Worm (Caenorhabditis elegans) whole organism, L1 larva: ENCODE results near the gene C35A5.11.
A peak's percentile ranks its signal among the peaks of the same experiment; 100 is the strongest.

Experiments
- C16A3.4 ChIP-seq: fragments of 150-350 bp; optimal IDR thresholded peaks from 2 replicates; lab custom pipeline; 2014; ENCODE audit warnings: missing biosample characterization, missing genetic modification characterization
- F16B12.6 ChIP-seq: fragments of 150-350 bp; optimal IDR thresholded peaks from 2 replicates; lab custom pipeline; 2014; ENCODE audit warnings: missing biosample characterization, missing genetic modification characterization
- Y116A8C.19 ChIP-seq: sonication (generic microtip); optimal IDR thresholded peaks from 2 replicates; lab custom pipeline; 2016; ENCODE audit warnings: missing compliant biosample characterization, missing genetic modification characterization, borderline replicate concordance
- blmp-1 ChIP-seq: fragments of 150-350 bp; optimal IDR thresholded peaks from 2 replicates; lab custom pipeline; 2014; ENCODE audit warnings: missing biosample characterization, missing genetic modification characterization
- ceh-8 ChIP-seq: fragments of 200-800 bp; sonication (Bioruptor generic); optimal IDR thresholded peaks from 2 replicates; lab custom pipeline; 2018; ENCODE audit warnings: mild to moderate bottlenecking, missing genetic modification characterization, moderate library complexity, missing compliant biosample characterization
- ceh-88 ChIP-seq: fragments of 200-800 bp; sonication (Bioruptor generic); IDR thresholded peaks from 2 replicates; pipeline ENCODE4 v1.3.6; 2022; ENCODE audit warnings: missing genetic modification characterization, missing compliant biosample characterization
- ceh-90 ChIP-seq: sonication (generic microtip); optimal IDR thresholded peaks from 2 replicates; lab custom pipeline; 2016; ENCODE audit warnings: missing genetic modification characterization, missing compliant biosample characterization
- ces-1 ChIP-seq: fragments of 150-350 bp; optimal IDR thresholded peaks from 2 replicates; lab custom pipeline; 2014; ENCODE audit warnings: missing biosample characterization, missing genetic modification reagents, missing genetic modification characterization
- dsc-1 ChIP-seq: sonication (generic microtip); optimal IDR thresholded peaks from 2 replicates; lab custom pipeline; 2016; ENCODE audit warnings: mild to moderate bottlenecking, missing genetic modification characterization, missing compliant biosample characterization
- efl-3 ChIP-seq: fragments of 200-800 bp; sonication (Bioruptor generic); optimal IDR thresholded peaks from 2 replicates; lab custom pipeline; 2018; ENCODE audit warnings: mild to moderate bottlenecking, missing genetic modification characterization, missing compliant biosample characterization
- egl-13 ChIP-seq: sonication (generic microtip); optimal IDR thresholded peaks from 2 replicates; lab custom pipeline; 2016; ENCODE audit warnings: missing genotype, missing genetic modification reagents, missing genetic modification characterization, missing compliant biosample characterization
- egl-27 ChIP-seq, 2 experiments: fragments of 150-350 bp in 1 of 2; sonication (generic microtip); optimal IDR thresholded peaks; 3 replicates each; lab custom pipeline; 2017 to 2018; ENCODE audit warnings: missing biosample characterization in 2 of 2, missing genetic modification characterization in 2 of 2, missing genetic modification reagents in 2 of 2
- ets-5 ChIP-seq: fragments of 200-800 bp; sonication (Bioruptor generic); IDR thresholded peaks from 2 replicates; pipeline ENCODE4 v1.3.6; 2022; ENCODE audit warnings: missing genetic modification characterization, missing compliant biosample characterization
- fkh-8 ChIP-seq: sonication (generic microtip); optimal IDR thresholded peaks from 2 replicates; lab custom pipeline; 2016; ENCODE audit warnings: mild to moderate bottlenecking, missing genetic modification characterization, missing compliant biosample characterization
- fos-1 ChIP-seq: fragments of 150-350 bp; optimal IDR thresholded peaks from 2 replicates; lab custom pipeline; 2014; ENCODE audit warnings: missing biosample characterization, missing genetic modification characterization
- grh-1 ChIP-seq: fragments of 200-800 bp; sonication (Bioruptor generic); IDR thresholded peaks from 2 replicates; pipeline ENCODE4 v1.3.6; 2022; ENCODE audit warnings: missing genetic modification reagents, missing genetic modification characterization, missing compliant biosample characterization
- hlh-4 ChIP-seq: sonication (generic microtip); optimal IDR thresholded peaks from 2 replicates; lab custom pipeline; 2016; ENCODE audit warnings: mild to moderate bottlenecking, missing genetic modification characterization, missing compliant biosample characterization
- hpl-2 ChIP-seq: fragments of 150-350 bp; optimal IDR thresholded peaks from 2 replicates; lab custom pipeline; 2014; ENCODE audit warnings: missing biosample characterization, missing genetic modification reagents, missing genetic modification characterization
- irx-1 ChIP-seq: sonication (generic microtip); optimal IDR thresholded peaks from 2 replicates; lab custom pipeline; 2016; ENCODE audit warnings: missing genetic modification characterization, missing compliant biosample characterization
- isw-1 ChIP-seq: fragments of 200-800 bp; sonication (Bioruptor generic); IDR thresholded peaks from 2 replicates; pipeline ENCODE4 v1.3.6; 2022; ENCODE audit warnings: missing genetic modification characterization, missing compliant biosample characterization
- lin-14 ChIP-seq: fragments of 200-800 bp; sonication (Bioruptor generic); optimal IDR thresholded peaks from 2 replicates; lab custom pipeline; 2018; ENCODE audit warnings: mild to moderate bottlenecking, missing genetic modification characterization, moderate library complexity, missing compliant biosample characterization
- lin-15B ChIP-seq: fragments of 150-350 bp; sonication (generic microtip); optimal IDR thresholded peaks from 3 replicates; lab custom pipeline; 2014; ENCODE audit warnings: missing biosample characterization, missing genetic modification characterization
- lin-39 ChIP-seq: fragments of 150-350 bp; optimal IDR thresholded peaks from 2 replicates; lab custom pipeline; 2014; ENCODE audit warnings: missing biosample characterization, missing genetic modification reagents, missing genetic modification characterization
- lir-3 ChIP-seq: sonication (generic microtip); optimal IDR thresholded peaks from 2 replicates; lab custom pipeline; 2016; ENCODE audit warnings: mild to moderate bottlenecking, missing genetic modification characterization, moderate library complexity, missing compliant biosample characterization; ENCODE audit not compliant: poor library complexity
- mab-9 ChIP-seq: fragments of 200-800 bp; sonication (Bioruptor generic); IDR thresholded peaks from 2 replicates; pipeline ENCODE4 v1.3.6; 2022; ENCODE audit warnings: missing genetic modification reagents, missing genetic modification characterization, missing compliant biosample characterization
- mep-1 ChIP-seq: fragments of 150-350 bp; optimal IDR thresholded peaks from 2 replicates; lab custom pipeline; 2014; ENCODE audit warnings: missing biosample characterization, missing genetic modification characterization
- nhr-11 ChIP-seq: fragments of 150-350 bp; optimal IDR thresholded peaks from 2 replicates; lab custom pipeline; 2014; ENCODE audit warnings: missing biosample characterization, missing genetic modification characterization
- nhr-12 ChIP-seq: sonication (generic microtip); optimal IDR thresholded peaks from 2 replicates; lab custom pipeline; 2017; ENCODE audit warnings: missing biosample characterization, missing genetic modification characterization
- nhr-237 ChIP-seq: fragments of 150-350 bp; optimal IDR thresholded peaks from 2 replicates; lab custom pipeline; 2014; ENCODE audit warnings: missing biosample characterization, missing genetic modification characterization
- nhr-71 ChIP-seq: sonication (generic microtip); optimal IDR thresholded peaks from 2 replicates; lab custom pipeline; 2016; ENCODE audit warnings: mild to moderate bottlenecking, missing genetic modification characterization, moderate library complexity, missing compliant biosample characterization
- nhr-76 ChIP-seq: sonication (generic microtip); optimal IDR thresholded peaks from 2 replicates; lab custom pipeline; 2017; ENCODE audit warnings: missing biosample characterization, missing genetic modification characterization
- nhr-84 ChIP-seq: sonication (generic microtip); optimal IDR thresholded peaks from 2 replicates; lab custom pipeline; 2017; ENCODE audit warnings: missing biosample characterization, missing genetic modification characterization
- nhr-85 ChIP-seq: sonication (generic microtip); peaks from one replicate; lab custom pipeline; 2016; ENCODE audit warnings: missing genetic modification characterization, inconsistent platforms, missing compliant biosample characterization
- pag-3 ChIP-seq: sonication (generic microtip); optimal IDR thresholded peaks from 2 replicates; lab custom pipeline; 2017; ENCODE audit warnings: missing genetic modification characterization, mild to moderate bottlenecking, missing compliant biosample characterization, antibody characterized with exemption, borderline replicate concordance; ENCODE audit not compliant: insufficient read depth
- pax-3 ChIP-seq: fragments of 200-800 bp; sonication (Bioruptor generic); optimal IDR thresholded peaks from 2 replicates; lab custom pipeline; 2018; ENCODE audit warnings: mild to moderate bottlenecking, missing genetic modification characterization, moderate library complexity, missing compliant biosample characterization
- rnt-1 ChIP-seq: sonication (generic microtip); optimal IDR thresholded peaks from 2 replicates; lab custom pipeline; 2016; ENCODE audit warnings: mild to moderate bottlenecking, missing genetic modification characterization, moderate library complexity, missing compliant biosample characterization
- skn-1 ChIP-seq: fragments of 150-350 bp; optimal IDR thresholded peaks from 2 replicates; lab custom pipeline; 2014; ENCODE audit warnings: missing biosample characterization, missing genetic modification characterization
- snpc-4 ChIP-seq: fragments of 150-350 bp; optimal IDR thresholded peaks from 2 replicates; lab custom pipeline; 2014; ENCODE audit warnings: missing biosample characterization, missing genetic modification characterization
- swsn-7 ChIP-seq: sonication (generic microtip); optimal IDR thresholded peaks from 2 replicates; lab custom pipeline; 2016; ENCODE audit warnings: missing genetic modification characterization, missing compliant biosample characterization
- tlp-1 ChIP-seq: fragments of 150-350 bp; optimal IDR thresholded peaks from 2 replicates; lab custom pipeline; 2014; ENCODE audit warnings: missing biosample characterization, missing genetic modification characterization
- unc-130 ChIP-seq: fragments of 150-350 bp; optimal IDR thresholded peaks from 2 replicates; lab custom pipeline; 2017; ENCODE audit warnings: missing biosample characterization, missing genetic modification characterization, inconsistent platforms
- unc-30 ChIP-seq: sonication (generic microtip); optimal IDR thresholded peaks from 2 replicates; lab custom pipeline; 2017; ENCODE audit warnings: missing biosample characterization, missing genetic modification characterization
- vab-15 ChIP-seq: sonication (generic microtip); optimal IDR thresholded peaks from 2 replicates; lab custom pipeline; 2017; ENCODE audit warnings: missing genotype, mild to moderate bottlenecking, missing genetic modification characterization, missing compliant biosample characterization
- zag-1 ChIP-seq: fragments of 150-350 bp; optimal IDR thresholded peaks from 2 replicates; lab custom pipeline; 2014; ENCODE audit warnings: missing biosample characterization, missing genetic modification characterization
- zip-4 ChIP-seq: fragments of 200-800 bp; sonication (Bioruptor generic); optimal IDR thresholded peaks from 2 replicates; lab custom pipeline; 2018; ENCODE audit warnings: mild to moderate bottlenecking, missing genetic modification characterization, moderate library complexity, missing compliant biosample characterization
- ztf-11 ChIP-seq, 2 experiments: sonication (generic microtip); optimal IDR thresholded peaks; 2 replicates each; lab custom pipeline; 2016 to 2017; ENCODE audit warnings: missing genetic modification characterization in 2 of 2, missing biosample characterization in 1 of 2, missing compliant biosample characterization in 1 of 2
- ztf-4 ChIP-seq: fragments of 150-350 bp; optimal IDR thresholded peaks from 2 replicates; lab custom pipeline; 2014; ENCODE audit warnings: missing biosample characterization, missing genetic modification characterization

Gene C35A5.11

DNA sequence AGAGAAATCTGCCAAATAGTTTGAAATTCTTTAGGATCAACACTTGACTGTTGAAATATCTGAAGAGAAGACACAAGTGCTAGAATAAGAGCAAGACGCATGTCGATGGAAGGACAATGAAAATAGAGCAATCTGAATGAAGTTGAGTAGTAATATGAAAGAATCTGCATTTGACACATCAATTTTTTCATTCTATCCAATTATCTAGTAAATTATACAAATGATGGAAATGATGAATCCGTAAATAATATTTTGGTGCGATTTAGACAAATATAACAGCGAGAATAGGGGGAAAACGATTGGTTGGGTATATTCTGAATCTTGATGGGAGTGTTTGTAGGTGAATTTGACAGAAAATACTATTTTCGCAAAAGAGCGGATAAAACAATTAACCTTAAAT, 29.8 kb upstream of the C35A5.11 start, which contains the start of gene txt-10:
txt-10 (minus strand) TSS at position 101 of the 400 bp plus-strand sequence.
- TF ChIP-seq nhr-12 (tag; lab: Kevin White, UChicago) (no peak), lin-15B (tag; lab: Kevin White, UChicago) (no peak), zag-1 (tag; lab: Kevin White, UChicago) (no peak), ztf-4 (no peak)
- TF ChIP-seq, all 84 proteins: peak for 0

DNA sequence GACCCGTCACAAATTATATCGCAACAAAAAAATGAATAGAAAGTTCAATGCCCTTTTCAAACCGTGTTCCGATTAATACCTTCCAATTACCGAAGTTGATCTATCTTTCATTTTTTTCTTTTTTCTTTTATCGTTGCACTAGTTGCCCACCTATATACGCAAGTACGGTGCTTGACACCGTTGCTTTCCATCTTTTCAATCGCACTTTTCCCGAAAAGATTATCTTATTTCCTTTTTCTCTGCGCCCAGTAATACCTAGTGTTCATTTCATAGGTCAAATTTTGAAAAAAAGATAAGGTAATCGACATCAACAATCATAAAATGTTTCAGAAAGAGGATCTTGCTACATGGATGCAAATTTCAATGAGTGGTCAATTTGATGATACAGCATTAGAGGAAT, 26.7 kb upstream of the C35A5.11 start:
- no peak for TF ChIP-seq isw-1
- peak; percentile 93 for TF ChIP-seq blmp-1
- TF ChIP-seq, all 84 proteins: peak for 1

DNA sequence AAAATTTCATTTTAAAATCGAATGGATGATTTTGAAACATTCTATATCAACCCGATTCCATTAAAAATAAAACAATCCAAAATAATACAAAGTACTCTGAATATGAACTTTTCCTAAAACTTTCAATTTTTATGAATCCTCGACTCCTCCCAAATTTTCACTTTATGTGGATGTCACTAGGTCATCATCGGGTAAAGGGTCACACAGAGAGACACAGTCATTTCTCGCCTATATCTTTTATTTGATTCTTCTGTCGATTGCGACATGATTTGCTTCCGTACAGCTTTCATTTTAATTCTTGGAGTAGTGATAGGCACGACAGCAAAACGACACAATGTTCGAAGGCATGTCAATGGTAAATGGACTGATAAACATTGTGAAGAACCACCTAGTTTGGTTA, 25.6 kb upstream of the C35A5.11 start, which contains the start of gene F25D1.3:
F25D1.3 (plus strand) TSS at position 225 of the 400 bp plus-strand sequence.
- TF ChIP-seq blmp-1, result peak; percentile 96
- TF ChIP-seq fos-1 (tag; lab: Kevin White, UChicago), result no peak

DNA sequence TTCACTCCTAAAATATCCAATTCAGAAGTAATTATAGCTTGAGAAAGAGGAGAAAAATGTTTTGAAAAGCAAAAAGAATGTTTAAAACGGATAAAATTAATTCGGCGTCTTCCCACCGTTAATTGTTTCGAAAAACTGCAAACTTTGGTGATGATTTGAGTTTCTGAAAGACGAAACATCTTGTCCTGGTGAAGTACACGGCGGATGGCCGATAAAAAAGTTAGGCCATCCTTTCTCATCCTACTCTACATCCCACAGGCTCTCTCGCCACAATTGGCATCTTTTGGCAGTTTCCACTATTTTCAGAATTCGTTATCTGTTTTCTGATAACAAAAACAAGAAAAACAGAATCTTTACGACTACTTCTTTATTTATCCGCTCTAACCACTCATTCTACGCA, 23.0 kb upstream of the C35A5.11 start, which contains the start of the genes C35A5.8 and hda-11:
C35A5.8 (minus strand) TSS at position 7 of the 400 bp plus-strand sequence.
hda-11 (plus strand) TSS at position 283 of the 400 bp plus-strand sequence.
- peak; percentile 20 for TF ChIP-seq fos-1 (tag; lab: Kevin White, UChicago)
- TF ChIP-seq Y116A8C.19 (tag; lab: Kevin White, UChicago), result peak; percentile 65
- no peak for TF ChIP-seq egl-27 (tag; optimal IDR thresholded peaks at IDR 0.05; lab: Kevin White, UChicago)
- TF ChIP-seq mep-1 (tag; lab: Kevin White, UChicago), result peak; percentile 74
- no peak for TF ChIP-seq tlp-1 (tag; lab: Kevin White, UChicago)
- TF ChIP-seq pag-3 (tag; lab: Kevin White, UChicago), result peak; percentile 28
- peak; percentile 58 for TF ChIP-seq lin-39
- TF ChIP-seq lir-3 (tag; lab: Kevin White, UChicago), result peak; percentile 97
- TF ChIP-seq F16B12.6, result no peak
- TF ChIP-seq swsn-7, result peak; percentile 80
- TF ChIP-seq nhr-76 (tag; lab: Kevin White, UChicago), result no peak
- no peak for TF ChIP-seq nhr-84 (tag; lab: Kevin White, UChicago)
- TF ChIP-seq mab-9 (GFP tag; lab: Robert Waterston, UW), result peak; percentile 70
- TF ChIP-seq egl-13 (tag; lab: Kevin White, UChicago), result peak; percentile 84
- TF ChIP-seq nhr-237 (tag; lab: Kevin White, UChicago), result no peak
- no peak for TF ChIP-seq hpl-2 (GFP tag; lab: Kevin White, UChicago)
- TF ChIP-seq efl-3 (GFP tag; lab: Kevin White, UChicago), result peak; percentile 41
- no peak for TF ChIP-seq ces-1 (GFP tag; lab: Kevin White, UChicago)
- peak; percentile 99 for TF ChIP-seq rnt-1 (tag; lab: Kevin White, UChicago)
- peak; percentile 94 for TF ChIP-seq ceh-90 (tag; lab: Kevin White, UChicago)
- peak; percentile 8 for TF ChIP-seq lin-15B (tag; lab: Kevin White, UChicago)
- TF ChIP-seq hlh-4 (tag; lab: Kevin White, UChicago), result peak; percentile 57
- peak; percentile 7 for TF ChIP-seq ceh-8
- TF ChIP-seq snpc-4 (tag; lab: Kevin White, UChicago), result peak; percentile 58
- peak in 1 of 2 experiments; percentile 94 for TF ChIP-seq ztf-11 (tag; optimal IDR thresholded peaks at IDR 0.05; lab: Kevin White, UChicago)
- TF ChIP-seq ets-5 (GFP tag; lab: Robert Waterston, UW), result no peak
- TF ChIP-seq ceh-88, result no peak
- TF ChIP-seq nhr-11 (tag; lab: Kevin White, UChicago), result no peak
- TF ChIP-seq unc-30 (tag; lab: Kevin White, UChicago), result no peak
- TF ChIP-seq lin-14 (GFP tag; lab: Kevin White, UChicago), result peak; percentile 74
- TF ChIP-seq dsc-1 (tag; lab: Kevin White, UChicago), result peak; percentile 88
- TF ChIP-seq grh-1 (GFP tag; lab: Robert Waterston, UW), result peak; percentile 59
- peak; percentile 66 for TF ChIP-seq fkh-8 (tag; lab: Kevin White, UChicago)
- TF ChIP-seq isw-1, result peak; percentile 77
- peak; percentile 93 for TF ChIP-seq irx-1
- TF ChIP-seq nhr-85 (tag; lab: Kevin White, UChicago), result peak; percentile 92
- TF ChIP-seq zip-4, result peak; percentile 6
- TF ChIP-seq unc-130 (tag; lab: Kevin White, UChicago), result peak; percentile 51
- TF ChIP-seq C16A3.4, result peak; percentile 46
- TF ChIP-seq nhr-71, result peak; percentile 88
- peak; percentile 82 for TF ChIP-seq pax-3 (tag; lab: Kevin White, UChicago)
- TF ChIP-seq vab-15, result no peak
- TF ChIP-seq skn-1 (tag; lab: Kevin White, UChicago), result peak; percentile 52
